Worm (Caenorhabditis elegans): ENCODE results near the gene F23H12.3.

DNA sequence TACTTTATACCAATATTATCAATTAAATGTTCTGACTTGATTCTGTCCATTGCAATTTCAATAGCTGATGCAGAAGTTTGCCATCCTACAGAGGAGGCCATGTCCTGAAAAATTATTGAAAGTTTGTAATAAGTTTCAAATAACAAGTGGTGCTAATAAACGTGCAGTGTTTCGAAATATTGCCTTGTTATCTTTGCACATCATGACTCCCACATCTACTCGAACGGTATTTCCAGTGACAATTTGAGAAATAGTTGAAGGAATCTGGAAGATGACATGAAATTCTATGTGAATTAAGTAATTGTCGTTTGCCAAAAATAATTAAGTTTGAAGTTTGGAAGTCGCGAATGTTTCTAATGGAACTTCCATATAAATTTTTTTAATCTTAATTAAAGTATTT, 24.5 kb downstream of the F23H12.3 start, which contains the start of gene gcy-13:
- no peak for TF ChIP-seq hnd-1 (tag; optimal IDR thresholded peaks at IDR 0.05)
- no peak for TF ChIP-seq scrt-1 (GFP tag; IDR thresholded peaks at IDR 0.05)
- TF ChIP-seq aly-1 (tag; optimal IDR thresholded peaks at IDR 0.05) = no peak
- no peak for TF ChIP-seq ama-1 (optimal IDR thresholded peaks at IDR 0.05)
